Fruit fly (Drosophila melanogaster) whole organism, embryonic: ENCODE data around the gene CG3301.

Source experiments
- ATbp ChIP-seq: fragments of 200-800 bp; sonication (Bioruptor generic); optimal IDR thresholded peaks from 2 replicates; lab custom pipeline; 2017; ENCODE audit warnings: missing biosample characterization, mild to moderate bottlenecking, missing genetic modification characterization, missing genetic modification reagents
- Abd-B ChIP-seq: fragments of 200-800 bp; sonication (Bioruptor generic); optimal IDR thresholded peaks from 2 replicates; lab custom pipeline; 2018; ENCODE audit warnings: missing biosample characterization, mild to moderate bottlenecking, missing genetic modification characterization, moderate library complexity
- Antp ChIP-seq: fragments of 200-800 bp; sonication (Bioruptor generic); optimal IDR thresholded peaks from 3 replicates; lab custom pipeline; 2016; ENCODE audit warnings: missing biosample characterization, missing genetic modification characterization
- BEAF-32 ChIP-seq: fragments of 200-800 bp; sonication (Bioruptor generic); optimal IDR thresholded peaks from 3 replicates; lab custom pipeline; 2017; ENCODE audit warnings: missing biosample characterization, missing genetic modification characterization, mild to moderate bottlenecking, moderate library complexity, missing genetic modification reagents
- BtbVII ChIP-seq: fragments of 200-800 bp; sonication (Bioruptor generic); optimal IDR thresholded peaks from 3 replicates; lab custom pipeline; 2017; ENCODE audit warnings: missing biosample characterization, mild to moderate bottlenecking, missing genetic modification characterization
- CG11093 ChIP-seq: fragments of 200-800 bp; sonication (Bioruptor generic); IDR thresholded peaks from 3 replicates; pipeline ENCODE4 v1.3.6; 2022; ENCODE audit warnings: missing biosample characterization, missing genetic modification characterization
- CG12071 ChIP-seq: fragments of 200-800 bp; sonication (Bioruptor generic); optimal IDR thresholded peaks from 3 replicates; lab custom pipeline; 2018; ENCODE audit warnings: missing biosample characterization, mild to moderate bottlenecking, missing genetic modification characterization
- CG12155 ChIP-seq: fragments of 200-800 bp; sonication (Bioruptor generic); optimal IDR thresholded peaks from 3 replicates; lab custom pipeline; 2016; ENCODE audit warnings: missing biosample characterization, missing genetic modification characterization
- CG12236 ChIP-seq: fragments of 200-800 bp; sonication (Bioruptor generic); optimal IDR thresholded peaks from 2 replicates; lab custom pipeline; 2016; ENCODE audit warnings: missing biosample characterization, missing genetic modification characterization
- CG13894 ChIP-seq: fragments of 200-800 bp; sonication (Bioruptor generic); optimal IDR thresholded peaks from 3 replicates; lab custom pipeline; 2018; ENCODE audit warnings: missing biosample characterization, mild to moderate bottlenecking, missing genetic modification characterization, moderate library complexity
- CG15514 ChIP-seq: fragments of 200-800 bp; sonication (Bioruptor generic); optimal IDR thresholded peaks from 3 replicates; lab custom pipeline; 2017; ENCODE audit warnings: missing biosample characterization, missing genetic modification characterization, mild to moderate bottlenecking, moderate library complexity, missing genetic modification reagents
- CG17361 ChIP-seq: fragments of 200-800 bp; sonication (Bioruptor generic); IDR thresholded peaks from 3 replicates; pipeline ENCODE4 v1.3.6; 2022; ENCODE audit warnings: missing biosample characterization, missing genetic modification characterization
- CG17829 ChIP-seq: fragments of 200-800 bp; optimal IDR thresholded peaks from 2 replicates; lab custom pipeline; 2019; ENCODE audit warnings: missing biosample characterization, mild to moderate bottlenecking, missing genetic modification characterization, moderate library complexity
- CG17912 ChIP-seq: fragments of 200-800 bp; sonication (Bioruptor generic); optimal IDR thresholded peaks from 2 replicates; lab custom pipeline; 2018; ENCODE audit warnings: missing biosample characterization, mild to moderate bottlenecking, missing genetic modification characterization
- CG2120 ChIP-seq: fragments of 200-800 bp; sonication (Bioruptor generic); optimal IDR thresholded peaks from 3 replicates; lab custom pipeline; 2016; ENCODE audit warnings: missing biosample characterization, missing genetic modification characterization
- CG42726 ChIP-seq: fragments of 200-800 bp; sonication (Bioruptor generic); IDR thresholded peaks from 2 replicates; pipeline ENCODE4 v1.3.6; 2022; ENCODE audit warnings: missing biosample characterization, missing genetic modification characterization; ENCODE audit not compliant: partially characterized antibody
- CG7357 ChIP-seq: fragments of 200-800 bp; sonication (Bioruptor generic); IDR thresholded peaks from 3 replicates; pipeline ENCODE4 v1.3.6; 2022; ENCODE audit warnings: missing biosample characterization, missing genetic modification characterization
- CG9797 ChIP-seq: fragments of 200-800 bp; sonication (Bioruptor generic); optimal IDR thresholded peaks from 3 replicates; lab custom pipeline; 2018; ENCODE audit warnings: missing biosample characterization, mild to moderate bottlenecking, missing genetic modification characterization
- CrebB ChIP-seq: fragments of 200-800 bp; sonication (Bioruptor generic); optimal IDR thresholded peaks from 3 replicates; lab custom pipeline; 2018; ENCODE audit warnings: missing biosample characterization, mild to moderate bottlenecking, missing genetic modification characterization
- D19A ChIP-seq: fragments of 200-800 bp; optimal IDR thresholded peaks from 3 replicates; lab custom pipeline; 2019; ENCODE audit warnings: missing biosample characterization, mild to moderate bottlenecking, missing genetic modification characterization, moderate library complexity
- Dbx ChIP-seq: fragments of 200-800 bp; sonication (Bioruptor generic); IDR thresholded peaks from 3 replicates; pipeline ENCODE4 v1.3.6; 2022; ENCODE audit warnings: missing biosample characterization, missing genetic modification characterization
- Deaf1 ChIP-seq: fragments of 200-800 bp; optimal IDR thresholded peaks from 3 replicates; lab custom pipeline; 2019; ENCODE audit warnings: missing biosample characterization, mild to moderate bottlenecking, missing genetic modification characterization, moderate library complexity
- Dref ChIP-seq: fragments of 200-800 bp; sonication (Bioruptor generic); IDR thresholded peaks from 2 replicates; pipeline ENCODE4 v1.3.6; 2022; ENCODE audit warnings: missing biosample characterization, missing genetic modification characterization
- ERR ChIP-seq: fragments of 200-800 bp; sonication (Bioruptor generic); optimal IDR thresholded peaks from 2 replicates; lab custom pipeline; 2016; ENCODE audit warnings: missing biosample characterization, missing genetic modification characterization
- Fer1 ChIP-seq: fragments of 200-800 bp; sonication (Bioruptor generic); optimal IDR thresholded peaks from 2 replicates; lab custom pipeline; 2017; ENCODE audit warnings: missing biosample characterization, mild to moderate bottlenecking, missing genetic modification characterization
- HLH4C ChIP-seq: fragments of 200-800 bp; sonication (Bioruptor generic); IDR thresholded peaks from 3 replicates; pipeline ENCODE4 v1.3.6; 2022; ENCODE audit warnings: missing biosample characterization, missing genetic modification characterization; ENCODE audit not compliant: partially characterized antibody
- HLHmδ ChIP-seq: fragments of 200-800 bp; sonication (Bioruptor generic); optimal IDR thresholded peaks from 2 replicates; lab custom pipeline; 2018; ENCODE audit warnings: missing biosample characterization, mild to moderate bottlenecking, missing genetic modification characterization, moderate library complexity
- Hr51 ChIP-seq, 2 experiments: fragments of 200-800 bp; sonication (Bioruptor generic); optimal IDR thresholded peaks; 2 replicates in 1 of 2; 3 replicates in 1 of 2; lab custom pipeline; 2016 to 2018; ENCODE audit warnings: missing biosample characterization in 2 of 2, missing genetic modification characterization in 2 of 2, mild to moderate bottlenecking in 1 of 2, moderate library complexity in 1 of 2
- Nf-YA ChIP-seq: fragments of 200-800 bp; sonication (Bioruptor generic); IDR thresholded peaks from 2 replicates; pipeline ENCODE4 v1.3.6; 2022; ENCODE audit warnings: missing biosample characterization, missing genetic modification characterization
- Nf-YB ChIP-seq: fragments of 200-800 bp; sonication (Bioruptor generic); optimal IDR thresholded peaks from 3 replicates; lab custom pipeline; 2019; ENCODE audit warnings: missing biosample characterization, mild to moderate bottlenecking, missing genetic modification characterization, moderate library complexity
- Ptx1 ChIP-seq: fragments of 200-800 bp; sonication (Bioruptor generic); IDR thresholded peaks from 2 replicates; pipeline ENCODE4 v1.3.6; 2022; ENCODE audit warnings: missing biosample characterization, missing genetic modification characterization
- Sry-δ ChIP-seq: fragments of 200-800 bp; sonication (Bioruptor generic); optimal IDR thresholded peaks from 2 replicates; lab custom pipeline; 2016; ENCODE audit warnings: missing biosample characterization, missing genetic modification characterization
- Trl ChIP-seq, 3 experiments: fragments of >200 bp in 2 of 3; fragments of 200-800 bp in 1 of 3; sonication (Bioruptor generic) in 1 of 3; optimal IDR thresholded peaks; 2 replicates in 1 of 3; 3 replicates in 2 of 3; lab custom pipeline; 2016 to 2017; ENCODE audit warnings: missing biosample characterization in 1 of 3, missing genetic modification characterization in 1 of 3
- caup ChIP-seq: fragments of 200-800 bp; sonication (Bioruptor generic); optimal IDR thresholded peaks from 3 replicates; lab custom pipeline; 2017; ENCODE audit warnings: missing biosample characterization, mild to moderate bottlenecking, missing genetic modification characterization, moderate library complexity; ENCODE audit not compliant: severe bottlenecking
- chn ChIP-seq: fragments of 200-800 bp; sonication (Bioruptor generic); optimal IDR thresholded peaks from 2 replicates; lab custom pipeline; 2016; ENCODE audit warnings: missing biosample characterization, missing genetic modification characterization
- da ChIP-seq: fragments of 200-800 bp; sonication (Bioruptor generic); optimal IDR thresholded peaks from 2 replicates; lab custom pipeline; 2016; ENCODE audit warnings: missing biosample characterization, missing genetic modification characterization
- dan ChIP-seq: fragments of 200-800 bp; sonication (Bioruptor generic); IDR thresholded peaks from 2 replicates; pipeline ENCODE4 v1.3.6; 2022; ENCODE audit warnings: missing biosample characterization, missing genetic modification characterization
- dpn ChIP-seq, 2 experiments: fragments of 200-800 bp; sonication (Bioruptor generic); optimal IDR thresholded peaks; 3 replicates each; lab custom pipeline; 2016; ENCODE audit warnings: missing biosample characterization in 2 of 2, missing genetic modification characterization in 2 of 2
- fd102C ChIP-seq: fragments of 200-800 bp; sonication (Bioruptor generic); optimal IDR thresholded peaks from 2 replicates; lab custom pipeline; 2018; ENCODE audit warnings: missing biosample characterization, mild to moderate bottlenecking, missing genetic modification characterization, moderate library complexity
- fru ChIP-seq: fragments of >200 bp; optimal IDR thresholded peaks from 2 replicates; lab custom pipeline; 2017
- ftz-f1 ChIP-seq: fragments of 200-800 bp; sonication (Bioruptor generic); optimal IDR thresholded peaks from 2 replicates; lab custom pipeline; 2016; ENCODE audit warnings: missing biosample characterization, missing genetic modification characterization
- gro ChIP-seq: fragments of 200-800 bp; sonication (Bioruptor generic); optimal IDR thresholded peaks from 2 replicates; lab custom pipeline; 2016; ENCODE audit warnings: missing biosample characterization, missing genetic modification characterization
- lmd ChIP-seq: fragments of 200-800 bp; sonication (Bioruptor generic); IDR thresholded peaks from 2 replicates; pipeline ENCODE4 v1.3.6; 2022; ENCODE audit warnings: missing biosample characterization, missing genetic modification characterization
- nau ChIP-seq: fragments of 200-800 bp; sonication (Bioruptor generic); optimal IDR thresholded peaks from 3 replicates; lab custom pipeline; 2017; ENCODE audit warnings: missing biosample characterization, mild to moderate bottlenecking, missing genetic modification characterization, missing genetic modification reagents
- pho ChIP-seq: fragments of 200-800 bp; sonication (Bioruptor generic); optimal IDR thresholded peaks from 2 replicates; lab custom pipeline; 2016; ENCODE audit warnings: missing biosample characterization, missing genetic modification characterization
- repo ChIP-seq: fragments of 200-800 bp; sonication (Bioruptor generic); optimal IDR thresholded peaks from 2 replicates; lab custom pipeline; 2016; ENCODE audit warnings: missing biosample characterization, missing genetic modification characterization
- row ChIP-seq: fragments of 200-800 bp; sonication (Bioruptor generic); IDR thresholded peaks from 3 replicates; pipeline ENCODE4 v1.3.6; 2022; ENCODE audit warnings: missing biosample characterization, missing genetic modification characterization
- tna ChIP-seq: fragments of 200-800 bp; sonication (Bioruptor generic); IDR thresholded peaks from 2 replicates; pipeline ENCODE4 v1.3.6; 2022; ENCODE audit warnings: missing biosample characterization, missing genetic modification characterization; ENCODE audit not compliant: partially characterized antibody
- trh ChIP-seq: fragments of 200-800 bp; sonication (Bioruptor generic); optimal IDR thresholded peaks from 2 replicates; lab custom pipeline; 2016; ENCODE audit warnings: missing biosample characterization, missing genetic modification characterization
- unc-4 ChIP-seq: fragments of 200-800 bp; sonication (Bioruptor generic); IDR thresholded peaks from 2 replicates; pipeline ENCODE4 v1.3.6; 2022; ENCODE audit warnings: missing biosample characterization, missing genetic modification characterization; ENCODE audit not compliant: partially characterized antibody

CG3301 gene

dm6 chr3R:21268873-21269272, 7.2 kb downstream of the CG3301 start, which contains the start of gene Rab1 (continued):
- TF ChIP-seq unc-4 = no peak
- no peak for TF ChIP-seq fru (lab: Kevin White, UChicago)
- TF ChIP-seq CG17912 = peak; percentile 24
- peak; percentile 62 for TF ChIP-seq Deaf1 (tag; lab: Kevin White, UChicago)
- TF ChIP-seq CG12236 = no peak
- no peak for TF ChIP-seq ATbp (GFP tag; lab: Kevin White, UChicago)
- TF ChIP-seq Ptx1 (GFP tag; lab: Robert Waterston, UW) = 0 out of 2 replicates have a peak, but pooled peaks have one; percentile 26
- TF ChIP-seq dan (GFP tag; lab: Robert Waterston, UW) = no peak
- TF ChIP-seq Fer1 (GFP tag; lab: Kevin White, UChicago) = peak; percentile 28
- TF ChIP-seq CG42726 (GFP tag; lab: Robert Waterston, UW) = peak; percentile 30; the same call in 1 of the 2 replicates
- TF ChIP-seq tna = 0 out of 2 replicates have a peak, but pooled peaks have one; percentile 16
- peak; percentile 48 for TF ChIP-seq Antp (GFP tag; lab: Kevin White, UChicago)
- peak; percentile 70 for TF ChIP-seq caup (GFP tag; lab: Kevin White, UChicago)
- TF ChIP-seq CG12155 (GFP tag; lab: Kevin White, UChicago) = peak; percentile 23
- TF ChIP-seq CG11093 (GFP tag; lab: Robert Waterston, UW) = no peak
- peak; percentile 46 for TF ChIP-seq Sry-δ
- peak; percentile 70 for TF ChIP-seq Dbx
- TF ChIP-seq lmd = peak; percentile 41; the same call in 1 of the 2 replicates
- no peak for TF ChIP-seq trh
- TF ChIP-seq BEAF-32 (GFP tag; lab: Kevin White, UChicago) = peak; percentile 48
- peak in 1 of 2 experiments; percentile 59 for TF ChIP-seq Hr51 (GFP tag; optimal IDR thresholded peaks at IDR 0.05; lab: Kevin White, UChicago)
- peak; percentile 56 for TF ChIP-seq ftz-f1 (GFP tag; lab: Kevin White, UChicago)
- no peak for TF ChIP-seq CG7357
- no peak for TF ChIP-seq HLH4C (GFP tag; lab: Robert Waterston, UW)
- peak; percentile 14 for TF ChIP-seq gro
- no peak for TF ChIP-seq D19A (tag; lab: Kevin White, UChicago)
- TF ChIP-seq CG13894 (tag; lab: Kevin White, UChicago) = peak; percentile 28
- peak; percentile 41 for TF ChIP-seq HLHmδ (GFP tag; lab: Kevin White, UChicago)
- TF ChIP-seq CG9797 (GFP tag; lab: Kevin White, UChicago) = peak; percentile 30
- peak; percentile 1 for TF ChIP-seq repo (GFP tag; lab: Kevin White, UChicago)
- TF ChIP-seq CG17361 = peak; percentile 12; the same call in 1 of the 3 replicates
- peak; percentile 34 for TF ChIP-seq chn
- TF ChIP-seq Trl (optimal IDR thresholded peaks at IDR 0.05; lab: Kevin White, UChicago) = no peak
- peak; percentile 16 for TF ChIP-seq Trl (GFP tag; optimal IDR thresholded peaks at IDR 0.05; lab: Kevin White, UChicago)
- no peak for TF ChIP-seq nau (GFP tag; lab: Kevin White, UChicago)
- peak; percentile 47 for TF ChIP-seq CG12071 (GFP tag; lab: Kevin White, UChicago)
- TF ChIP-seq Nf-YA (GFP tag; lab: Robert Waterston, UW) = no peak
- TF ChIP-seq row = peak; percentile 42; the same call in 1 of the 3 replicates
- TF ChIP-seq Abd-B = no peak
- TF ChIP-seq fd102C (GFP tag; lab: Kevin White, UChicago) = no peak
- TF ChIP-seq CG17829 = peak; percentile 29
- TF ChIP-seq CG15514 (GFP tag; lab: Kevin White, UChicago) = peak; percentile 98
- no peak for TF ChIP-seq Nf-YB
- peak; percentile 29 to 33 for TF ChIP-seq dpn (GFP tag; optimal IDR thresholded peaks at IDR 0.05; lab: Kevin White, UChicago)
- peak; percentile 65 for TF ChIP-seq CG2120 (GFP tag; lab: Kevin White, UChicago)
- TF ChIP-seq ERR (GFP tag; lab: Kevin White, UChicago) = peak; percentile 41
- TF ChIP-seq da (GFP tag; lab: Kevin White, UChicago) = no peak
- TF ChIP-seq BtbVII (GFP tag; lab: Kevin White, UChicago) = peak; percentile 56
- TF ChIP-seq pho = no peak
- no peak for TF ChIP-seq CrebB (tag; lab: Kevin White, UChicago)
- peak; percentile 49 for TF ChIP-seq Dref (GFP tag; lab: Robert Waterston, UW)
